Fruit fly (Drosophila melanogaster) whole organism, wandering third instar larva: ENCODE measurements around the gene CG1979.
A peak's percentile ranks its signal among the peaks of the same experiment; 100 is the strongest.

Source experiments
- Abd-B ChIP-seq: fragments of >200 bp; optimal IDR thresholded peaks from 2 replicates; lab custom pipeline; 2017; ENCODE audit warnings: missing biosample characterization, missing genetic modification characterization
- CG9705 ChIP-seq: fragments of 200-800 bp; sonication (Bioruptor generic); optimal IDR thresholded peaks from 2 replicates; lab custom pipeline; 2018; ENCODE audit warnings: missing biosample characterization, mild to moderate bottlenecking, missing genetic modification characterization
- CrebA ChIP-seq: fragments of 200-800 bp; sonication (Bioruptor generic); optimal IDR thresholded peaks from 2 replicates; lab custom pipeline; 2016; ENCODE audit warnings: missing biosample characterization, mild to moderate bottlenecking, missing genetic modification characterization, borderline replicate concordance
- Dif ChIP-seq: fragments of 200-275, 200-300 bp; sonication (Bioruptor generic); optimal IDR thresholded peaks from 2 replicates; lab custom pipeline; 2018; ENCODE audit warnings: missing biosample characterization, missing genetic modification characterization; ENCODE audit not compliant: partially characterized antibody
- GATAd ChIP-seq: sonication (Bioruptor generic); optimal IDR thresholded peaks from 2 replicates; lab custom pipeline; 2016; ENCODE audit warnings: missing biosample characterization, missing genetic modification characterization
- Hnf4 ChIP-seq: fragments of 200-800 bp; sonication (Bioruptor generic); optimal IDR thresholded peaks from 2 replicates; lab custom pipeline; 2016; ENCODE audit warnings: missing biosample characterization, mild to moderate bottlenecking, missing genetic modification characterization
- Hr78 ChIP-seq: fragments of >200 bp; optimal IDR thresholded peaks from 2 replicates; lab custom pipeline; 2017; ENCODE audit warnings: missing biosample characterization, missing genetic modification characterization
- Hr83 ChIP-seq: fragments of 200-300 bp; sonication (Bioruptor generic); optimal IDR thresholded peaks from 2 replicates; lab custom pipeline; 2016; ENCODE audit warnings: missing biosample characterization, mild to moderate bottlenecking, missing genetic modification characterization, moderate library complexity; ENCODE audit not compliant: poor library complexity, severe bottlenecking
- Jra ChIP-seq: sonication (Bioruptor generic); optimal IDR thresholded peaks from 2 replicates; lab custom pipeline; 2016; ENCODE audit warnings: missing biosample characterization, missing genetic modification characterization
- Mio ChIP-seq: sonication (Bioruptor generic); optimal IDR thresholded peaks from 2 replicates; lab custom pipeline; 2016; ENCODE audit warnings: missing biosample characterization, missing genetic modification characterization
- Myc ChIP-seq: fragments of >200 bp; optimal IDR thresholded peaks from 2 replicates; lab custom pipeline; 2017
- OdsH ChIP-seq: fragments of 200-800 bp; sonication (Bioruptor generic); optimal IDR thresholded peaks from 2 replicates; lab custom pipeline; 2016; ENCODE audit warnings: missing biosample characterization, mild to moderate bottlenecking, missing genetic modification characterization
- Sp1 ChIP-seq: fragments of 200-800 bp; sonication (Bioruptor generic); optimal IDR thresholded peaks from 3 replicates; lab custom pipeline; 2019; ENCODE audit warnings: missing biosample characterization, mild to moderate bottlenecking, missing genetic modification characterization, moderate library complexity
- br ChIP-seq: fragments of 200-800 bp; sonication (Bioruptor generic); optimal IDR thresholded peaks from 2 replicates; lab custom pipeline; 2016; ENCODE audit warnings: missing biosample characterization, missing genetic modification characterization
- brk ChIP-seq: fragments of 200-800 bp; sonication (Bioruptor generic); optimal IDR thresholded peaks from 2 replicates; lab custom pipeline; 2016; ENCODE audit warnings: missing biosample characterization, mild to moderate bottlenecking, missing genetic modification characterization
- dmrt93B ChIP-seq: fragments of 200-800 bp; sonication (Bioruptor generic); optimal IDR thresholded peaks from 2 replicates; lab custom pipeline; 2018; ENCODE audit warnings: missing biosample characterization, mild to moderate bottlenecking, missing genetic modification characterization
- dsf ChIP-seq: sonication (Bioruptor generic); optimal IDR thresholded peaks from 2 replicates; lab custom pipeline; 2016; ENCODE audit warnings: missing biosample characterization, missing genetic modification characterization, borderline replicate concordance
- ey ChIP-seq: fragments of 200-800 bp; sonication (Bioruptor generic); optimal IDR thresholded peaks from 2 replicates; lab custom pipeline; 2016; ENCODE audit warnings: missing biosample characterization, missing genetic modification characterization
- foxo ChIP-seq, 2 experiments: fragments of 200-800 bp; sonication (Bioruptor generic); optimal IDR thresholded peaks; 2 replicates in 1 of 2; 3 replicates in 1 of 2; lab custom pipeline; 2016 to 2017; ENCODE audit warnings: missing biosample characterization in 2 of 2, missing genetic modification characterization in 2 of 2
- fru ChIP-seq: fragments of 200-800 bp; sonication (Bioruptor generic); optimal IDR thresholded peaks from 3 replicates; lab custom pipeline; 2016; ENCODE audit warnings: missing biosample characterization, mild to moderate bottlenecking, missing genetic modification characterization
- h ChIP-seq: fragments of 200-800 bp; sonication (Bioruptor generic); optimal IDR thresholded peaks from 3 replicates; lab custom pipeline; 2016; ENCODE audit warnings: missing biosample characterization, mild to moderate bottlenecking, missing genetic modification characterization
- jim ChIP-seq: fragments of 175-275, 200-325 bp; sonication (Bioruptor generic); optimal IDR thresholded peaks from 2 replicates; lab custom pipeline; 2016; ENCODE audit warnings: missing biosample characterization, mild to moderate bottlenecking, missing genetic modification characterization
- lola ChIP-seq: fragments of >200 bp; optimal IDR thresholded peaks from 2 replicates; lab custom pipeline; 2017; ENCODE audit warnings: missing biosample characterization, missing genetic modification characterization
- psq ChIP-seq: fragments of 200-800 bp; sonication (Bioruptor generic); optimal IDR thresholded peaks from 3 replicates; lab custom pipeline; 2017; ENCODE audit warnings: missing biosample characterization, mild to moderate bottlenecking, missing genetic modification characterization, moderate library complexity
- rgr ChIP-seq: fragments of 200-800 bp; sonication (Bioruptor generic); optimal IDR thresholded peaks from 3 replicates; lab custom pipeline; 2016; ENCODE audit warnings: missing biosample characterization, mild to moderate bottlenecking, missing genetic modification characterization
- sage ChIP-seq: fragments of 200-800 bp; sonication (Bioruptor generic); optimal IDR thresholded peaks from 2 replicates; lab custom pipeline; 2016; ENCODE audit warnings: missing biosample characterization, mild to moderate bottlenecking, missing genetic modification characterization
- sv ChIP-seq: fragments of 200-800 bp; sonication (Bioruptor generic); optimal IDR thresholded peaks from 3 replicates; lab custom pipeline; 2016; ENCODE audit warnings: missing biosample characterization, missing genetic modification characterization
- tai ChIP-seq: sonication (Bioruptor generic); optimal IDR thresholded peaks from 2 replicates; lab custom pipeline; 2016; ENCODE audit warnings: missing biosample characterization, missing genetic modification characterization
- usp ChIP-seq: fragments of >200 bp; optimal IDR thresholded peaks from 2 replicates; lab custom pipeline; 2017; ENCODE audit warnings: missing biosample characterization, missing genetic modification characterization
- woc ChIP-seq: sonication (Bioruptor generic); optimal IDR thresholded peaks from 2 replicates; lab custom pipeline; 2016; ENCODE audit warnings: missing biosample characterization, mild to moderate bottlenecking, missing genetic modification characterization

The CG1979 gene

DNA sequence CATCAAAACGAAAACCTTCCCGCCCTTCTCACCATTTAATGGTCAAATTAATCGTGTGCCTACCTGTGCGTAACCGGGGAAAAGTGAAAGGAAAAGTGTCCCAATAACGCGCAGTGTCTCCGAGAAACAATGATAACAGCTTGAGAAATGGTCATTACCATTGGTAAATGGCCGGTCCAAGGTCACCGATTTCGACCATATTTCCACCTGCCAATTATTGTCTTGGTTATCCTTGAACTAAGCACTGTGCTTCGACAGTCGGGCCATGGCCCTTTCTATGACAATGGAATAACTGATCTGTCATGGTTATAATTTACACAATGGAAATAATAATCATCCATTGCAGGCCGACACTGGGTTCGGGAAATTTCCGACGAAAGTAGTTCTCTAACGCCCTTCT, 10.4 kb upstream of the CG1979 start:
- TF ChIP-seq dmrt93B (GFP tag; lab: Kevin White, UChicago), result no peak
- TF ChIP-seq h (GFP tag; lab: Kevin White, UChicago), result no peak
- no peak for TF ChIP-seq rgr (GFP tag; lab: Kevin White, UChicago)
- TF ChIP-seq brk (GFP tag; lab: Kevin White, UChicago), result no peak
- TF ChIP-seq GATAd (GFP tag; lab: Kevin White, UChicago), result no peak
- TF ChIP-seq Jra (GFP tag; lab: Kevin White, UChicago), result no peak
- no peak for TF ChIP-seq jim (GFP tag; lab: Kevin White, UChicago)
- TF ChIP-seq psq (GFP tag; lab: Kevin White, UChicago), result no peak
- no peak for TF ChIP-seq Abd-B (GFP tag; lab: Kevin White, UChicago)
- no peak for TF ChIP-seq Sp1 (GFP tag; lab: Kevin White, UChicago)
- TF ChIP-seq Hnf4 (GFP tag; lab: Kevin White, UChicago), result no peak

DNA sequence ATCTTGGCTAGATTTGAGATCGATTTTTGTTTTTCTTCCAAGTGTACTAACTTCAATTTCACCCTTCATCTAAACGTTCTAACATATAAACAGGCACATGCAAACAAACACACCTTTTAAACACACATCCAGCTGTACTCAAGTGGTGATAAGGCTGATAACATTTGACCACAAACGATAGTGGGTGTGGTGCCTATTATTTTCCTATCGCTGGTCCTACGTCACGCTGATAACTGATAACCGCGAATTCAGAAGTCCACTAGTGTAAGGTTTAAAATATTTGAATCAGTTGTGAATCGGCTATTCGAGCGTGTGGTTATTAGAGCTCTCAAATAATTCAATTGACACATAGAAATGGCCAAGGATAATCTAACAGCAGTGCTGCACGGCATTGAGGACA, 2.1 kb upstream of the CG1979 start, which contains the start of gene Sodh1:
Sodh1 (plus strand) TSS at position 94 of the 400 bp plus-strand sequence.
- TF ChIP-seq Jra (GFP tag; lab: Kevin White, UChicago) (no peak), br (no peak), Hnf4 (GFP tag; lab: Kevin White, UChicago) (no peak), lola (GFP tag; lab: Kevin White, UChicago) (no peak), fru (GFP tag; lab: Kevin White, UChicago) (no peak), Hr83 (GFP tag; lab: Kevin White, UChicago) (no peak), Sp1 (GFP tag; lab: Kevin White, UChicago) (no peak), Myc (lab: Kevin White, UChicago) (no peak), ey (GFP tag; lab: Kevin White, UChicago) (no peak), rgr (GFP tag; lab: Kevin White, UChicago) (no peak), dmrt93B (GFP tag; lab: Kevin White, UChicago) (no peak), usp (GFP tag; lab: Kevin White, UChicago) (no peak), OdsH (GFP tag; lab: Kevin White, UChicago) (no peak), dsf (GFP tag; lab: Kevin White, UChicago) (no peak), jim (GFP tag; lab: Kevin White, UChicago) (no peak), foxo (GFP tag; optimal IDR thresholded peaks at IDR 0.05; lab: Kevin White, UChicago) (no peak), Hr78 (GFP tag; lab: Kevin White, UChicago) (no peak), Mio (GFP tag; lab: Kevin White, UChicago) (no peak)

DNA sequence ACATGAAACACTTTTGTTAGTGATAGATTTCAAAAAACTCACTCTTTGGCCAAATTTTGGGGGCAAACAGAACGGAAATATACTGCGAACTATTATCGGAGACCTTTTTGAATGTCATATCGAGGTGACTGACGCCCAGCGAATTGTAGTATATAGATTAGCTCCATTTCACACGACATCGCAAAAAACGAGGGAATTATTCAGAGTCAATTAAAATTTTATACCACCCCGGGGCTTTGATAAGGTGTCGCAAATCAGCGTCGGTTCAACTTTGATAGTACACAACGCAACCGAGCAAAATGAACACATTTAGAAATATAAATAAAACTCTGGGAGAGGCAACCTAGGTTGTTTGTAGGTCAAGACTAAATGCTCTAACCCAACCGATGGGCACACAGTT, 3.6 kb downstream of the CG1979 start:
- TF ChIP-seq h (GFP tag; lab: Kevin White, UChicago), result no peak
- no peak for TF ChIP-seq CG9705 (GFP tag; lab: Kevin White, UChicago)
- TF ChIP-seq jim (GFP tag; lab: Kevin White, UChicago), result no peak
- TF ChIP-seq CrebA (GFP tag; lab: Kevin White, UChicago), result peak; percentile 34

DNA sequence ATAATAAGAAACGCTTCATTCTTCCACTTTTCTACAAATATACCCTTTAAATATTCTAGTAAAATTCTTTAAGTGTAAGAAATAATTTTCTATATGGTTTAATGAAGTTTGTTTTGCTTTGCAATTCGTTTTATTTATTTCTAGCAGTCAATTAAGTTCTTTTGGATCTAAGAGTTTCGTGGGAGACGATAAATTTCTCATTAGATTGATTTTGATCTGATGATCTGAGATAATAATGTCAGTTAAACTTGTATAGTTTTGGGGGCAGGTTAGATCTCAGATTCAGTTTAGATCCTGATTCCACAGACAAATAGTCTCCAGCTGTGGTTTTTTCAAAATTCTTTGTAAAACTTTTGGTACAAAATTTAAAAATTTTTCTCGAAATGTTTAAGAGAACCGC, 4.6 kb downstream of the CG1979 start, which contains the start of gene dj:
dj (plus strand) TSS at position 301 of the 400 bp plus-strand sequence.
- TF ChIP-seq CG9705 (GFP tag; lab: Kevin White, UChicago) (no peak), Dif (no peak), Hnf4 (GFP tag; lab: Kevin White, UChicago) (no peak), ey (GFP tag; lab: Kevin White, UChicago) (no peak), woc (no peak), Sp1 (GFP tag; lab: Kevin White, UChicago) (no peak), Mio (GFP tag; lab: Kevin White, UChicago) (no peak), sage (GFP tag; lab: Kevin White, UChicago) (no peak), tai (GFP tag; lab: Kevin White, UChicago) (no peak), sv (GFP tag; lab: Kevin White, UChicago) (no peak), psq (GFP tag; lab: Kevin White, UChicago) (no peak), fru (GFP tag; lab: Kevin White, UChicago) (no peak), foxo (GFP tag; optimal IDR thresholded peaks at IDR 0.05; lab: Kevin White, UChicago) (no peak), usp (GFP tag; lab: Kevin White, UChicago) (no peak), rgr (GFP tag; lab: Kevin White, UChicago) (no peak), h (GFP tag; lab: Kevin White, UChicago) (no peak)

DNA sequence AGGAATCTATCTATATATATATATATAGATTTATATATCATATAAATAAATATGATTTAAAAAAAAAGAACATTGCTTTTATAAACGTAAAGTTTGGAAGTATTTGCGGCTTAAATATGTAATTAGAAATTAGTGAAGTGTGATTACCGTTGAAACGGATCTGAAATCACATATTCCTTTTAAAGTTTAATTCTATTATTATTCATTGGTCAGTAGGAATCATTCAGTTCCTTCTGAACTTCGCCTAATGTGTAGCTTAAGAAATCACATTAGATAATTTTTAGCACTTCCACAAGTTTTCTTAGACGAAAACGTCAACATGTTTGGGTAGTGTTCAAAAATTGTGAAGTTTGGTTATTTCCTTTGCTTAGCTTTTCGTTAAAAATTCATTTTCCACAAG, 6.1 kb downstream of the CG1979 start, which contains the start of gene djl:
djl (plus strand) TSS at position 301 of the 400 bp plus-strand sequence.
- no peak for TF ChIP-seq Hr83 (GFP tag; lab: Kevin White, UChicago)
